Worm (Caenorhabditis elegans) whole organism, mixed stage, embryonic: Measurements from ENCODE around the gene irld-45.

ENCODE experiments used
- nhr-76 ChIP-seq: sonication (generic microtip); optimal IDR thresholded peaks from 2 replicates; lab custom pipeline; 2017; ENCODE audit warnings: missing biosample characterization, missing genetic modification characterization
- sptf-1 ChIP-seq: sonication (generic microtip); optimal IDR thresholded peaks from 2 replicates; lab custom pipeline; 2017; ENCODE audit warnings: mild to moderate bottlenecking, missing genetic modification characterization, moderate library complexity, missing compliant biosample characterization

- TF ChIP-seq sptf-1 (tag; lab: Kevin White, UChicago) (no peak), nhr-76 (tag; lab: Kevin White, UChicago) (no peak)
These were observed 47.5 kb upstream of the irld-45 start, which contains the start of gene F16B4.2 for ce11 chrV:1600561-1601088.
